Worm (Caenorhabditis elegans): ENCODE data around the gene F37C4.6.

DNA sequence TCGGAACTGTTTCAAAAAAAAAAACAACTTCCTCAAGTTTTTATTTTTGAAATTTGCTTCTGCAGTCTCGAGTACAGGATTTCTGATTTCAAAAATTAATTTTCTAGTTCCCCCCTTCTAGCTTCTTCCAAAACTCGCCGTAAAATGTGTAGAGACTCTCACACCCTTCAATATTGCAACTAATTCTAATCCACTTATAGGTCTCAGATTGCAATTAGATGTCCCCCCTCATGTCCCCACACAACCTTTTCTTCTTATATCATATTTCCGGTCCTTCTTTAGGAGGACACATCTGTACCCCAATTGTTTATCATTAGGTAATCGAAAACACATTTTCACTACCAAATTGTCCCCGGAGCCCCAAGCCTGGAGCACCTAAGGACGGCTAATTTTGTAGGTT is 37.7 kb downstream of the F37C4.6 start:
- TF ChIP-seq ama-1 (optimal IDR thresholded peaks at IDR 0.05) (no peak), pha-4 (tag; optimal IDR thresholded peaks at IDR 0.05) (no peak), ceh-48 (tag; optimal IDR thresholded peaks at IDR 0.05) (no peak), ceh-9 (tag; optimal IDR thresholded peaks at IDR 0.05) (no peak), ceh-31 (tag; optimal IDR thresholded peaks at IDR 0.05) (no peak), hlh-6 (tag; optimal IDR thresholded peaks at IDR 0.05) (no peak), nhr-11 (tag; optimal IDR thresholded peaks at IDR 0.05) (no peak), elt-2 (tag; optimal IDR thresholded peaks at IDR 0.05) (no peak), lin-11 (tag; optimal IDR thresholded peaks at IDR 0.05) (no peak), fkh-10 (GFP tag; optimal IDR thresholded peaks at IDR 0.05) (no peak), K02D7.2 (tag; optimal IDR thresholded peaks at IDR 0.05) (no peak)
